Worm (Caenorhabditis elegans): ENCODE data around the gene prx-5.

Gene prx-5

DNA sequence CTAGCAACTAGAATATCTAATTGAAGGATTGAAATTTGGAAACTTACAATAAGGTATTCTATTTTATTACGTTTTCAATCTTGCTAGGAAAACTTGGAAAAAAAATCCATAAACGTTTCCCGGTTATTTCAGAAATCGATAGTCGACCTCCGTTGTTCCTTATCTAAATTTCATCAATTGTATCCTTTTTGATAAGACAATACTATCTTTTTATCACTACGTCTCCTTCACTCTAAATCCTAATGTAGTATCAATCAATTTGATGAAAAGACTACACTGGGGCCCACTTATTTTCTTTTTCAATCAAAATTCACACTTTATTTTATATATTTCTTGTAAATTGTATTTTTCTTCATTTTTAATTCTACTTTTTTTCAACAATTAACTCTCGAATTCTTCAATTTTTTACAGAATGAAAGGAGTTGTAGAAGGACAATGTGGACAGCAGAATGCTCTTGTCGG, at the start of gene prx-5:
prx-5 (plus strand) TSS at position 412 of the 462 bp plus-strand sequence.
- TF ChIP-seq elt-2 (tag; optimal IDR thresholded peaks at IDR 0.05) (peak; percentile 72), hlh-8 (tag; optimal IDR thresholded peaks at IDR 0.05) (no peak)

- no peak for TF ChIP-seq gmeb-2 (tag; optimal IDR thresholded peaks at IDR 0.05)
- no peak for TF ChIP-seq ets-4 (tag; optimal IDR thresholded peaks at IDR 0.05)
- TF ChIP-seq madf-2 (tag; optimal IDR thresholded peaks at IDR 0.05) = no peak
Measured at ce11 chrII:8658835-8659234, 45.8 kb upstream of the prx-5 start, which contains the start of gene atg-10. Gene atg-10 (plus strand): TSS chrII:8659135.

DNA sequence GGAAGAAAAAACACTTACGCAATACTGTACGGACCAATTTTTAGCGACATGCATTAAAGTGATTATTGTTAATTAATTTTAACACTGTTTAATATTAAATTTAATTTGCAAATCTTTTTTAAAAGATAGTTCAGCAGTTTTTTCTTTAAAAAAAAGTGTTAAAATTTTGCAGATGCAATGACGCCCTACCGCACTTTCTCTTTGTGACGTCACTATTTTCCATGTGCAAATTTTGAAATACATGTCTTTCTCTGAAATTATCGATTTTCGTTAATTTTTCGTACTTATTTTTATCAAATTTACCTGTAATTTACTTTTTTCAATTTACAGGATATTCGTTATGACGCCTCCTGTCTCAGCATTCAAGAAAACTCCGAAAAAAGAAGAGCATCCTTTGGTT, 43.1 kb upstream of the prx-5 start, which contains the start of the genes piga-1 and eif-2Bepsilon:
piga-1 (minus strand) TSS at position 174 of the 400 bp plus-strand sequence.
eif-2Bepsilon (plus strand) TSS at position 331 of the 400 bp plus-strand sequence.
- TF ChIP-seq ceh-31 (tag; optimal IDR thresholded peaks at IDR 0.05) (no peak), unc-42 (tag; optimal IDR thresholded peaks at IDR 0.05) (peak; percentile 0), ceh-48 (tag; optimal IDR thresholded peaks at IDR 0.05) (peak; percentile 40)

ce11 chrII:8664533-8664932, 40.1 kb upstream of the prx-5 start, which contains the start of gene etc-1:
Gene etc-1 (plus strand): TSS chrII:8664833.
- TF ChIP-seq pax-1 (tag; optimal IDR thresholded peaks at IDR 0.05) = no peak
- TF ChIP-seq eyg-1 (tag; optimal IDR thresholded peaks at IDR 0.05) = no peak
- no peak for TF ChIP-seq ceh-2 (tag; optimal IDR thresholded peaks at IDR 0.05)
- no peak for TF ChIP-seq unc-42 (tag; optimal IDR thresholded peaks at IDR 0.05)
- TF ChIP-seq ref-2 (tag; optimal IDR thresholded peaks at IDR 0.05) = no peak
- TF ChIP-seq tbx-2 (tag; optimal IDR thresholded peaks at IDR 0.05) = no peak

DNA sequence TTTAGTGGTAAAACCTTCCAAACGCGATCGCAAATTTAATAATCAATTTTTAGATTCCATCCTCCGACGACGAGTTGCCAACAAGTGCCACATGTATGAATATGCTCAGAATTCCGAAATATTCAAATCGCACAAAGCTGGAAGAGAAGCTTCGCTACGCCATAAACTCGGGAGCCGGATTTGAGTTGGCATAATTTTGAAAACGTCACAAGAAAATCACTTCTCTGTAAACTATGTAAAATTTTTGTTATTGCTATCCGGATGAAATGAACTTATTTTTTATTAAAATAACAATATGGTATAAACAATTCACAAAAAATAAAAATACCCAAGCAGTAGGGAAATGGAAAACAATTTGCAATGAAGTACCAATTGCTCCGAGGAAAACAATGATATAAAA, 35.8 kb upstream of the prx-5 start:
- no peak for TF ChIP-seq ttx-3 (tag; optimal IDR thresholded peaks at IDR 0.05)
- no peak for TF ChIP-seq F13H6.1 (tag; optimal IDR thresholded peaks at IDR 0.05)
- TF ChIP-seq elt-2 (tag; optimal IDR thresholded peaks at IDR 0.05) = no peak
- TF ChIP-seq ets-4 (tag; optimal IDR thresholded peaks at IDR 0.05) = no peak
- no peak for TF ChIP-seq syd-9 (tag; optimal IDR thresholded peaks at IDR 0.05)
- no peak for TF ChIP-seq nfya-1 (tag; optimal IDR thresholded peaks at IDR 0.05)
- no peak for TF ChIP-seq pha-2 (tag; optimal IDR thresholded peaks at IDR 0.05)
- TF ChIP-seq hlh-6 (tag; optimal IDR thresholded peaks at IDR 0.05) = no peak
- TF ChIP-seq tbx-7 (tag; optimal IDR thresholded peaks at IDR 0.05) = no peak
- no peak for TF ChIP-seq fkh-10 (GFP tag; optimal IDR thresholded peaks at IDR 0.05)
- TF ChIP-seq rnt-1 (tag; optimal IDR thresholded peaks at IDR 0.05) = no peak
- TF ChIP-seq ceh-2 (tag; optimal IDR thresholded peaks at IDR 0.05) = no peak
- no peak for TF ChIP-seq pax-1 (tag; optimal IDR thresholded peaks at IDR 0.05)
- TF ChIP-seq ceh-19 (GFP tag; optimal IDR thresholded peaks at IDR 0.05) = no peak
- TF ChIP-seq hlh-8 (tag; optimal IDR thresholded peaks at IDR 0.05) = no peak
- no peak for TF ChIP-seq odd-2 (tag; optimal IDR thresholded peaks at IDR 0.05)
- TF ChIP-seq fax-1 (tag; optimal IDR thresholded peaks at IDR 0.05) = no peak
- no peak for TF ChIP-seq npax-4 (tag; optimal IDR thresholded peaks at IDR 0.05)

ce11 chrII:8670835-8671234, 33.8 kb upstream of the prx-5 start:
- TF ChIP-seq pros-1 (tag; optimal IDR thresholded peaks at IDR 0.05) (no peak), fkh-6 (tag; optimal IDR thresholded peaks at IDR 0.05) (no peak)

ce11 chrII:8675369-8675768, 29.3 kb upstream of the prx-5 start:
- TF ChIP-seq eyg-1 (tag; optimal IDR thresholded peaks at IDR 0.05) (no peak), rnt-1 (tag; optimal IDR thresholded peaks at IDR 0.05) (no peak), fax-1 (tag; optimal IDR thresholded peaks at IDR 0.05) (no peak), ttx-3 (tag; optimal IDR thresholded peaks at IDR 0.05) (no peak), T23F11.4 (GFP tag; optimal IDR thresholded peaks at IDR 0.05) (no peak), ceh-24 (tag; optimal IDR thresholded peaks at IDR 0.05) (no peak), hlh-6 (tag; optimal IDR thresholded peaks at IDR 0.05) (no peak), hlh-15 (tag; optimal IDR thresholded peaks at IDR 0.05) (no peak)

Data from whole organism, late embryonic.